Fruit fly (Drosophila melanogaster) whole organism, embryonic: ENCODE data around the gene Eig71Ec.
A peak's percentile ranks its signal among the peaks of the same experiment; 100 is the strongest.

Source experiments
- Awh ChIP-seq: fragments of 200-800 bp; sonication (Bioruptor generic); IDR thresholded peaks from 2 replicates; pipeline ENCODE4, ENCODE4 v1.3.6; 2022; ENCODE audit warnings: missing biosample characterization, missing genetic modification characterization
- CG10959 ChIP-seq: fragments of 200-800 bp; sonication (Bioruptor generic); IDR thresholded peaks from 2 replicates; pipeline ENCODE4 v1.3.6; 2022; ENCODE audit warnings: missing biosample characterization, missing genetic modification characterization
- CG11456 ChIP-seq: fragments of 200-800 bp; sonication (Bioruptor generic); IDR thresholded peaks from 3 replicates; pipeline ENCODE4 v1.3.6; 2022; ENCODE audit warnings: missing biosample characterization, missing genetic modification characterization
- CG11695 ChIP-seq: fragments of 200-800 bp; sonication (Bioruptor generic); IDR thresholded peaks from 3 replicates; pipeline ENCODE4 v1.3.6; 2022; ENCODE audit warnings: missing biosample characterization, missing genetic modification characterization
- CG12299 ChIP-seq: fragments of 200-800 bp; sonication (Bioruptor generic); optimal IDR thresholded peaks from 2 replicates; lab custom pipeline; 2018; ENCODE audit warnings: missing biosample characterization, mild to moderate bottlenecking, missing genetic modification characterization
- CG1233 ChIP-seq: fragments of 200-800 bp; sonication (Bioruptor generic); optimal IDR thresholded peaks from 4 replicates; lab custom pipeline; 2018; ENCODE audit warnings: missing biosample characterization, mild to moderate bottlenecking, missing genetic modification characterization
- CG12769 ChIP-seq: fragments of 200-800 bp; sonication (Bioruptor generic); optimal IDR thresholded peaks from 2 replicates; lab custom pipeline; 2019; ENCODE audit warnings: missing biosample characterization, mild to moderate bottlenecking, missing genetic modification characterization, moderate library complexity
- CG15269 ChIP-seq: fragments of 200-800 bp; sonication (Bioruptor generic); optimal IDR thresholded peaks from 2 replicates; lab custom pipeline; 2018; ENCODE audit warnings: missing biosample characterization, mild to moderate bottlenecking, missing genetic modification characterization, moderate library complexity
- CG17385 ChIP-seq: fragments of 200-800 bp; sonication (Bioruptor generic); optimal IDR thresholded peaks from 3 replicates; lab custom pipeline; 2018; ENCODE audit warnings: missing biosample characterization, mild to moderate bottlenecking, missing genetic modification characterization
- CG18599 ChIP-seq: fragments of 200-800 bp; sonication (Bioruptor generic); optimal IDR thresholded peaks from 3 replicates; lab custom pipeline; 2017; ENCODE audit warnings: missing biosample characterization, missing genetic modification characterization, mild to moderate bottlenecking, moderate library complexity, missing genetic modification reagents
- CG18619 ChIP-seq: fragments of 200-800 bp; sonication (Bioruptor generic); optimal IDR thresholded peaks from 3 replicates; lab custom pipeline; 2017; ENCODE audit warnings: missing biosample characterization, mild to moderate bottlenecking, missing genetic modification characterization
- CG2120 ChIP-seq: fragments of 200-800 bp; sonication (Bioruptor generic); optimal IDR thresholded peaks from 3 replicates; lab custom pipeline; 2016; ENCODE audit warnings: missing biosample characterization, missing genetic modification characterization
- CG2678 ChIP-seq: fragments of 200-800 bp; sonication (Bioruptor generic); optimal IDR thresholded peaks from 3 replicates; lab custom pipeline; 2019; ENCODE audit warnings: missing biosample characterization, mild to moderate bottlenecking, missing genetic modification characterization, moderate library complexity
- CG3281 ChIP-seq: fragments of 200-800 bp; sonication (Bioruptor generic); optimal IDR thresholded peaks from 3 replicates; lab custom pipeline; 2017; ENCODE audit warnings: missing biosample characterization, mild to moderate bottlenecking, missing genetic modification characterization
- CG34224 ChIP-seq: fragments of 200-800 bp; sonication (Bioruptor generic); IDR thresholded peaks from 3 replicates; pipeline ENCODE4 v1.3.6; 2022; ENCODE audit warnings: missing biosample characterization, missing genetic modification characterization; ENCODE audit not compliant: partially characterized antibody
- CG6654 ChIP-seq: fragments of 200-800 bp; sonication (Bioruptor generic); optimal IDR thresholded peaks from 2 replicates; lab custom pipeline; 2017; ENCODE audit warnings: missing biosample characterization, mild to moderate bottlenecking, missing genetic modification characterization
- CG6813 ChIP-seq: fragments of 200-800 bp; sonication (Bioruptor generic); optimal IDR thresholded peaks from 2 replicates; lab custom pipeline; 2017; ENCODE audit warnings: missing biosample characterization, missing genetic modification characterization, mild to moderate bottlenecking, moderate library complexity, missing genetic modification reagents
- CG7556 ChIP-seq: fragments of 200-800 bp; sonication (Bioruptor generic); optimal IDR thresholded peaks from 2 replicates; lab custom pipeline; 2017; ENCODE audit warnings: missing biosample characterization, mild to moderate bottlenecking, missing genetic modification characterization
- CG7745 ChIP-seq: fragments of 200-800 bp; sonication (Bioruptor generic); optimal IDR thresholded peaks from 2 replicates; lab custom pipeline; 2018; ENCODE audit warnings: missing biosample characterization, mild to moderate bottlenecking, missing genetic modification characterization, moderate library complexity
- CG7786 ChIP-seq: fragments of 200-800 bp; sonication (Bioruptor generic); optimal IDR thresholded peaks from 2 replicates; lab custom pipeline; 2016; ENCODE audit warnings: missing biosample characterization, missing genetic modification characterization
- CG7839 ChIP-seq: fragments of 200-800 bp; sonication (Bioruptor generic); optimal IDR thresholded peaks from 3 replicates; lab custom pipeline; 2018; ENCODE audit warnings: missing biosample characterization, mild to moderate bottlenecking, missing genetic modification characterization, moderate library complexity
- CG8290 ChIP-seq, 3 experiments: fragments of 200-800 bp; sonication (Bioruptor generic); optimal IDR thresholded peaks; 2 replicates each; lab custom pipeline; 2016 to 2019; ENCODE audit warnings: missing biosample characterization in 3 of 3, missing genetic modification characterization in 3 of 3, mild to moderate bottlenecking in 2 of 3, moderate library complexity in 1 of 3
- CG9817 ChIP-seq: fragments of 200-800 bp; sonication (Bioruptor generic); optimal IDR thresholded peaks from 2 replicates; lab custom pipeline; 2018; ENCODE audit warnings: missing biosample characterization, mild to moderate bottlenecking, missing genetic modification characterization, moderate library complexity
- Camta ChIP-seq: fragments of 200-800 bp; sonication (Bioruptor generic); optimal IDR thresholded peaks from 2 replicates; lab custom pipeline; 2016; ENCODE audit warnings: missing biosample characterization, missing genetic modification characterization
- CrebB ChIP-seq: fragments of 200-800 bp; sonication (Bioruptor generic); optimal IDR thresholded peaks from 3 replicates; lab custom pipeline; 2018; ENCODE audit warnings: missing biosample characterization, mild to moderate bottlenecking, missing genetic modification characterization
- Fer1 ChIP-seq: fragments of 200-800 bp; sonication (Bioruptor generic); optimal IDR thresholded peaks from 2 replicates; lab custom pipeline; 2017; ENCODE audit warnings: missing biosample characterization, mild to moderate bottlenecking, missing genetic modification characterization
- Fer3 ChIP-seq: fragments of 200-800 bp; sonication (Bioruptor generic); optimal IDR thresholded peaks from 2 replicates; lab custom pipeline; 2018; ENCODE audit warnings: missing biosample characterization, mild to moderate bottlenecking, missing genetic modification characterization, moderate library complexity
- GATAe ChIP-seq: fragments of 200-800 bp; sonication (Bioruptor generic); conservative IDR thresholded peaks from 2 replicates; pipeline ENCODE4 v1.3.6; 2022; ENCODE audit warnings: missing biosample characterization, missing genetic modification characterization
- HHEX ChIP-seq: fragments of 200-800 bp; sonication (Bioruptor generic); optimal IDR thresholded peaks from 3 replicates; lab custom pipeline; 2017; ENCODE audit warnings: missing biosample characterization, mild to moderate bottlenecking, missing genetic modification characterization, missing genetic modification reagents
- HLH3B ChIP-seq: fragments of 200-800 bp; sonication (Bioruptor generic); IDR thresholded peaks from 2 replicates; pipeline ENCODE4 v1.3.6; 2022; ENCODE audit warnings: missing biosample characterization, missing genetic modification characterization
- Kr ChIP-seq: fragments of 200-800 bp; sonication (Bioruptor generic); optimal IDR thresholded peaks from 2 replicates; lab custom pipeline; 2017; ENCODE audit warnings: missing biosample characterization, mild to moderate bottlenecking, missing genetic modification characterization
- Lpt ChIP-seq: fragments of >200 bp; optimal IDR thresholded peaks from 2 replicates; lab custom pipeline; 2018; ENCODE audit warnings: missing biosample characterization, missing genetic modification characterization
- Poxn ChIP-seq: fragments of 200-800 bp; sonication (Bioruptor generic); IDR thresholded peaks from 2 replicates; pipeline ENCODE4 v1.3.6; 2022; ENCODE audit warnings: missing biosample characterization, missing genetic modification characterization
- Rfx ChIP-seq: fragments of 200-800 bp; sonication (Bioruptor generic); IDR thresholded peaks from 2 replicates; pipeline ENCODE4 v1.3.6; 2022; ENCODE audit warnings: missing biosample characterization, missing genetic modification characterization
- bab2 ChIP-seq: fragments of 200-800 bp; sonication (Bioruptor generic); optimal IDR thresholded peaks from 2 replicates; lab custom pipeline; 2016; ENCODE audit warnings: missing biosample characterization, missing genetic modification characterization
- bcd ChIP-seq: fragments of 200-800 bp; sonication (Bioruptor generic); optimal IDR thresholded peaks from 2 replicates; lab custom pipeline; 2017; ENCODE audit warnings: missing biosample characterization, mild to moderate bottlenecking, missing genetic modification characterization
- dpn ChIP-seq, 2 experiments: fragments of 200-800 bp; sonication (Bioruptor generic); optimal IDR thresholded peaks; 3 replicates each; lab custom pipeline; 2016; ENCODE audit warnings: missing biosample characterization in 2 of 2, missing genetic modification characterization in 2 of 2
- eyg ChIP-seq: fragments of 200-800 bp; sonication (Bioruptor generic); optimal IDR thresholded peaks from 3 replicates; lab custom pipeline; 2016; ENCODE audit warnings: missing biosample characterization, missing genetic modification characterization
- gem ChIP-seq: fragments of 200-800 bp; sonication (Bioruptor generic); optimal IDR thresholded peaks from 2 replicates; lab custom pipeline; 2019; ENCODE audit warnings: missing biosample characterization, mild to moderate bottlenecking, missing genetic modification characterization, moderate library complexity
- gfzf ChIP-seq: fragments of 200-800 bp; sonication (Bioruptor generic); optimal IDR thresholded peaks from 2 replicates; lab custom pipeline; 2016; ENCODE audit warnings: missing biosample characterization, mild to moderate bottlenecking, missing genetic modification characterization, moderate library complexity
- her ChIP-seq: fragments of 200-800 bp; sonication (Bioruptor generic); optimal IDR thresholded peaks from 2 replicates; lab custom pipeline; 2016; ENCODE audit warnings: missing biosample characterization, missing genetic modification characterization
- kah ChIP-seq: fragments of 200-800 bp; sonication (Bioruptor generic); optimal IDR thresholded peaks from 2 replicates; lab custom pipeline; 2018; ENCODE audit warnings: missing biosample characterization, mild to moderate bottlenecking, missing genetic modification characterization
- lab ChIP-seq: fragments of 200-800 bp; sonication (Bioruptor generic); optimal IDR thresholded peaks from 3 replicates; lab custom pipeline; 2017; ENCODE audit warnings: missing biosample characterization, missing genetic modification characterization, mild to moderate bottlenecking, moderate library complexity, missing genetic modification reagents
- lov ChIP-seq, 2 experiments: fragments of 200-800 bp in 1 of 2; fragments of >200 bp in 1 of 2; sonication (Bioruptor generic) in 1 of 2; IDR thresholded peaks in 1 of 2; optimal IDR thresholded peaks in 1 of 2; 2 replicates in 1 of 2; 3 replicates in 1 of 2; pipeline versions ENCODE4 v1.3.6 to Lab custom; 2017 to 2022; ENCODE audit warnings: missing biosample characterization in 1 of 2, missing genetic modification characterization in 1 of 2
- otp ChIP-seq: fragments of 200-800 bp; sonication (Bioruptor generic); IDR thresholded peaks from 3 replicates; pipeline ENCODE4, ENCODE4 v1.3.6; 2022; ENCODE audit warnings: missing biosample characterization, missing genetic modification characterization
- pho ChIP-seq: fragments of 200-800 bp; sonication (Bioruptor generic); optimal IDR thresholded peaks from 2 replicates; lab custom pipeline; 2016; ENCODE audit warnings: missing biosample characterization, missing genetic modification characterization
- schlank ChIP-seq: fragments of 200-800 bp; sonication (Bioruptor generic); optimal IDR thresholded peaks from 2 replicates; lab custom pipeline; 2018; ENCODE audit warnings: missing biosample characterization, mild to moderate bottlenecking, missing genetic modification characterization
- seq ChIP-seq: fragments of 200-800 bp; sonication (Bioruptor generic); IDR thresholded peaks from 2 replicates; pipeline ENCODE4 v1.3.6; 2022; ENCODE audit warnings: missing biosample characterization, missing genetic modification characterization
- so ChIP-seq: fragments of 200-800 bp; sonication (Bioruptor generic); IDR thresholded peaks from 3 replicates; pipeline ENCODE4 v1.3.6; 2022; ENCODE audit warnings: missing biosample characterization, missing genetic modification characterization

Gene Eig71Ec

dm6 chr3L:15689518-15689917 lies 37.5 kb upstream of the Eig71Ec start:
- TF ChIP-seq CG7786, result no peak
- no peak for TF ChIP-seq CG12299 (tag; lab: Kevin White, UChicago)
- peak; percentile 27; the same call in 1 of the 3 replicates for TF ChIP-seq CG11695 (GFP tag; lab: Robert Waterston, UW)
- peak; percentile 22 for TF ChIP-seq CG2120 (GFP tag; lab: Kevin White, UChicago)
- TF ChIP-seq bcd (GFP tag; lab: Kevin White, UChicago), result peak; percentile 13
- no peak for TF ChIP-seq CG9817
- 0 out of 2 replicates have a peak, but pooled peaks have one; percentile 11 for TF ChIP-seq HLH3B
- no peak for TF ChIP-seq CG7745
- TF ChIP-seq HHEX, result peak; percentile 17
- TF ChIP-seq CG18619 (GFP tag; lab: Kevin White, UChicago), result peak; percentile 20
- TF ChIP-seq CG12769 (tag; lab: Kevin White, UChicago), result peak; percentile 17
- peak; percentile 52 for TF ChIP-seq CG6813
- no peak for TF ChIP-seq CG6654
- TF ChIP-seq Kr (GFP tag; lab: Kevin White, UChicago), result no peak
- TF ChIP-seq GATAe (GFP tag; lab: Robert Waterston, UW), result no peak
- TF ChIP-seq Fer3 (tag; lab: Kevin White, UChicago), result peak; percentile 17
- no peak for TF ChIP-seq Awh
- no peak for TF ChIP-seq CG15269 (tag; lab: Kevin White, UChicago)
- TF ChIP-seq CG11456, result no peak
- no peak for TF ChIP-seq gfzf (GFP tag; lab: Kevin White, UChicago)
- TF ChIP-seq eyg (GFP tag; lab: Kevin White, UChicago), result no peak
- TF ChIP-seq CG8290 (GFP tag; optimal IDR thresholded peaks at IDR 0.05; lab: Kevin White, UChicago), result no peak
- peak in 1 of 2 experiments; percentile 46 for TF ChIP-seq CG8290 (tag; optimal IDR thresholded peaks at IDR 0.05; lab: Kevin White, UChicago)
- no peak for TF ChIP-seq CG34224
- TF ChIP-seq CG2678 (tag; lab: Kevin White, UChicago), result peak; percentile 26
- TF ChIP-seq CG1233 (GFP tag; lab: Kevin White, UChicago), result no peak
- TF ChIP-seq Poxn (GFP tag; lab: Robert Waterston, UW), result no peak
- peak; percentile 8 for TF ChIP-seq Fer1 (GFP tag; lab: Kevin White, UChicago)
- peak; percentile 54; the same call in 1 of the 3 replicates for TF ChIP-seq so (GFP tag; lab: Robert Waterston, UW)
- TF ChIP-seq CG10959 (GFP tag; lab: Robert Waterston, UW), result no peak
- TF ChIP-seq CG7839 (tag; lab: Kevin White, UChicago), result no peak
- TF ChIP-seq CG17385 (GFP tag; lab: Kevin White, UChicago), result peak; percentile 18
- TF ChIP-seq schlank, result peak; percentile 29
- peak; percentile 43 for TF ChIP-seq CG3281 (GFP tag; lab: Kevin White, UChicago)
- TF ChIP-seq kah, result no peak
- peak; percentile 18 for TF ChIP-seq pho
- peak; percentile 52; the same call in 1 of the 2 replicates for TF ChIP-seq seq
- peak; percentile 16 for TF ChIP-seq gem
- peak in 1 of 2 experiments; percentile 7 for TF ChIP-seq dpn (GFP tag; optimal IDR thresholded peaks at IDR 0.05; lab: Kevin White, UChicago)
- no peak for TF ChIP-seq CG7556 (GFP tag; lab: Kevin White, UChicago)
- TF ChIP-seq otp (GFP tag; lab: Robert Waterston, UW), result no peak
- peak; percentile 7; the same call in 1 of the 2 replicates for TF ChIP-seq Rfx (GFP tag; lab: Robert Waterston, UW)
- peak; percentile 24 for TF ChIP-seq her (GFP tag; lab: Kevin White, UChicago)
- TF ChIP-seq Camta (GFP tag; lab: Kevin White, UChicago), result peak; percentile 1
- peak; percentile 47 for TF ChIP-seq lab (GFP tag; lab: Kevin White, UChicago)
- TF ChIP-seq CrebB (tag; lab: Kevin White, UChicago), result peak; percentile 28
- TF ChIP-seq lov (optimal IDR thresholded peaks at IDR 0.05; lab: Kevin White, UChicago), result no peak
- TF ChIP-seq lov (GFP tag; IDR thresholded peaks at IDR 0.05; lab: Robert Waterston, UW), result 0 out of 3 replicates have a peak, but pooled peaks have one; percentile 47
- TF ChIP-seq Lpt (GFP tag; lab: Kevin White, UChicago), result no peak
- peak; percentile 9 for TF ChIP-seq bab2 (GFP tag; lab: Kevin White, UChicago)
- TF ChIP-seq CG18599 (GFP tag; lab: Kevin White, UChicago), result peak; percentile 1
